5 fruit fly cellular contexts compared by ENCODE assay signal in genomic region chrX:1830396-1831218, dm6.
TF ChIP-seq lines count a peak whose summit lies in the region.

No protein-coding gene starts in this region.

- peak; percentile 66 for TF ChIP-seq CTCF in whole organism, embryonic (GFP tag; optimal IDR thresholded peaks at IDR 0.05; lab: Kevin White, UChicago)

TF ChIP-seq in whole organism, adult, 20 proteins besides CTCF, POLR2A, EP300 and RAD21 (continues in another document):
- TF ChIP-seq CG5204 (GFP tag; optimal IDR thresholded peaks at IDR 0.05; lab: Kevin White, UChicago) (peak; percentile 88), Crg-1 (GFP tag; optimal IDR thresholded peaks at IDR 0.05; lab: Kevin White, UChicago) (peak; percentile 86), toe (GFP tag; optimal IDR thresholded peaks at IDR 0.05; lab: Kevin White, UChicago) (peak; percentile 63), CG14711 (tag; optimal IDR thresholded peaks at IDR 0.05; lab: Kevin White, UChicago) (peak; percentile 94), pad (GFP tag; optimal IDR thresholded peaks at IDR 0.05; lab: Kevin White, UChicago) (peak; percentile 89), Hr96 (GFP tag; optimal IDR thresholded peaks at IDR 0.05; lab: Kevin White, UChicago) (peak; percentile 93), Mnt (GFP tag; optimal IDR thresholded peaks at IDR 0.05; lab: Kevin White, UChicago) (peak; percentile 92), cic (GFP tag; optimal IDR thresholded peaks at IDR 0.05; lab: Kevin White, UChicago) (peak; percentile 69), bab1 (GFP tag; optimal IDR thresholded peaks at IDR 0.05; lab: Kevin White, UChicago) (peak; percentile 97), kay (GFP tag; lab: Kevin White, UChicago; ENCODE audit: borderline replicate concordance) (peak; percentile 96), cnc (optimal IDR thresholded peaks at IDR 0.05; lab: Kevin White, UChicago) (no peak), CG1620 (GFP tag; optimal IDR thresholded peaks at IDR 0.05; lab: Kevin White, UChicago) (peak; percentile 90), CG12768 (GFP tag; optimal IDR thresholded peaks at IDR 0.05; lab: Kevin White, UChicago) (peak; percentile 84), CG7101 (tag; optimal IDR thresholded peaks at IDR 0.05; lab: Kevin White, UChicago) (peak; percentile 95), ovo (GFP tag; optimal IDR thresholded peaks at IDR 0.05; lab: Kevin White, UChicago) (peak; percentile 90), CG11617 (GFP tag; optimal IDR thresholded peaks at IDR 0.05; lab: Kevin White, UChicago) (peak; percentile 98), CG7045 (GFP tag; optimal IDR thresholded peaks at IDR 0.05; lab: Kevin White, UChicago) (peak; percentile 75), Clk (GFP tag; optimal IDR thresholded peaks at IDR 0.05; lab: Kevin White, UChicago) (peak; percentile 43)

TF ChIP-seq in whole organism, embryonic, 481 proteins besides CTCF, POLR2A, EP300 and RAD21 (continues in another document):
- peak; percentile 57 for TF ChIP-seq Neu2 (GFP tag; optimal IDR thresholded peaks at IDR 0.05; lab: Kevin White, UChicago; ENCODE audit: borderline replicate concordance)
- peak; percentile 95 for TF ChIP-seq Hr3 (GFP tag; optimal IDR thresholded peaks at IDR 0.05; lab: Kevin White, UChicago)
- peak; percentile 92 to 93 for TF ChIP-seq Pdp1 (GFP tag; optimal IDR thresholded peaks at IDR 0.05; lab: Kevin White, UChicago)
- peak; percentile 90 for TF ChIP-seq CG13123 (GFP tag; optimal IDR thresholded peaks at IDR 0.05; lab: Kevin White, UChicago)
- peak; percentile 98 for TF ChIP-seq ken (GFP tag; IDR thresholded peaks at IDR 0.05; lab: Robert Waterston, UW)
- TF ChIP-seq Bdp1 (GFP tag; optimal IDR thresholded peaks at IDR 0.05; lab: Kevin White, UChicago): peak; percentile 78
- peak; percentile 67 for TF ChIP-seq CG10431 (GFP tag; optimal IDR thresholded peaks at IDR 0.05; lab: Kevin White, UChicago)
- TF ChIP-seq da (GFP tag; optimal IDR thresholded peaks at IDR 0.05; lab: Kevin White, UChicago): peak; percentile 76
- peak; percentile 93 for TF ChIP-seq CG12155 (GFP tag; optimal IDR thresholded peaks at IDR 0.05; lab: Kevin White, UChicago)
- peak; percentile 83 for TF ChIP-seq CG3838 (GFP tag; optimal IDR thresholded peaks at IDR 0.05; lab: Kevin White, UChicago)
- TF ChIP-seq bigmax (GFP tag; optimal IDR thresholded peaks at IDR 0.05; lab: Kevin White, UChicago): peak; percentile 61
- peak; percentile 94 for TF ChIP-seq BtbVII (GFP tag; optimal IDR thresholded peaks at IDR 0.05; lab: Kevin White, UChicago)
- TF ChIP-seq Rfx (GFP tag; IDR thresholded peaks at IDR 0.05; lab: Robert Waterston, UW): peak; percentile 99
- TF ChIP-seq vnd (GFP tag; IDR thresholded peaks at IDR 0.05; lab: Robert Waterston, UW; ENCODE audit: partially characterized antibody): no peak
- peak; percentile 94 for TF ChIP-seq CG15011 (GFP tag; optimal IDR thresholded peaks at IDR 0.05; lab: Kevin White, UChicago)
- peak; percentile 88 for TF ChIP-seq CG11398 (GFP tag; optimal IDR thresholded peaks at IDR 0.05; lab: Kevin White, UChicago)
- TF ChIP-seq dati (GFP tag; IDR thresholded peaks at IDR 0.05; lab: Robert Waterston, UW): peak; percentile 95
- peak; percentile 96 for TF ChIP-seq dmrt99B (tag; optimal IDR thresholded peaks at IDR 0.05; lab: Kevin White, UChicago)

TF ChIP-seq in whole organism, prepupa, 60 proteins besides CTCF, POLR2A, EP300 and RAD21 (continues in another document):
- TF ChIP-seq pdm3 (GFP tag; optimal IDR thresholded peaks at IDR 0.05; lab: Kevin White, UChicago): peak; percentile 99
- TF ChIP-seq Ets96B (tag; optimal IDR thresholded peaks at IDR 0.05; lab: Kevin White, UChicago): peak; percentile 98
- peak; percentile 98 for TF ChIP-seq CG11294 (GFP tag; IDR thresholded peaks at IDR 0.05; lab: Robert Waterston, UW)
- TF ChIP-seq Sox15 (GFP tag; optimal IDR thresholded peaks at IDR 0.05; lab: Kevin White, UChicago): peak; percentile 93
- TF ChIP-seq CG8632 (GFP tag; optimal IDR thresholded peaks at IDR 0.05; lab: Kevin White, UChicago): peak; percentile 98
- TF ChIP-seq Gug (GFP tag; IDR thresholded peaks at IDR 0.05; lab: Robert Waterston, UW): peak; percentile 97
- peak; percentile 94 for TF ChIP-seq CG11902 (GFP tag; optimal IDR thresholded peaks at IDR 0.05; lab: Kevin White, UChicago)
- peak; percentile 97 to 98 for TF ChIP-seq salr (GFP tag; optimal IDR thresholded peaks at IDR 0.05; lab: Kevin White, UChicago)
- TF ChIP-seq topi (GFP tag; optimal IDR thresholded peaks at IDR 0.05; lab: Kevin White, UChicago): peak; percentile 99
- TF ChIP-seq CG8319 (GFP tag; optimal IDR thresholded peaks at IDR 0.05; lab: Kevin White, UChicago): peak; percentile 97
- TF ChIP-seq acj6 (GFP tag; optimal IDR thresholded peaks at IDR 0.05; lab: Kevin White, UChicago): peak; percentile 98
- TF ChIP-seq Smox (GFP tag; optimal IDR thresholded peaks at IDR 0.05; lab: Kevin White, UChicago): peak; percentile 98
- peak; percentile 90 for TF ChIP-seq Blimp-1 (GFP tag; optimal IDR thresholded peaks at IDR 0.05; lab: Kevin White, UChicago)
- peak; percentile 98 for TF ChIP-seq CG32006 (GFP tag; optimal IDR thresholded peaks at IDR 0.05; lab: Kevin White, UChicago)
- peak; percentile 99 for TF ChIP-seq CG3919 (GFP tag; optimal IDR thresholded peaks at IDR 0.05; lab: Kevin White, UChicago)
- peak; percentile 98 for TF ChIP-seq Lpt (GFP tag; optimal IDR thresholded peaks at IDR 0.05; lab: Kevin White, UChicago)
- TF ChIP-seq CG16779 (tag; optimal IDR thresholded peaks at IDR 0.05; lab: Kevin White, UChicago): peak; percentile 96
- peak; percentile 97 for TF ChIP-seq CG34406 (GFP tag; optimal IDR thresholded peaks at IDR 0.05; lab: Kevin White, UChicago)
- TF ChIP-seq cyc (GFP tag; optimal IDR thresholded peaks at IDR 0.05; lab: Kevin White, UChicago): peak; percentile 98

TF ChIP-seq in whole organism, pupa, 21 proteins besides CTCF, POLR2A, EP300 and RAD21:
- peak; percentile 98 for TF ChIP-seq CG14655 (GFP tag; optimal IDR thresholded peaks at IDR 0.05; lab: Kevin White, UChicago)
- peak; percentile 96 for TF ChIP-seq gl (tag; optimal IDR thresholded peaks at IDR 0.05; lab: Kevin White, UChicago)
- peak; percentile 100 for TF ChIP-seq CG4496 (GFP tag; IDR thresholded peaks at IDR 0.05; lab: Robert Waterston, UW)
- TF ChIP-seq Pif1B (GFP tag; optimal IDR thresholded peaks at IDR 0.05; lab: Kevin White, UChicago): peak; percentile 99
- TF ChIP-seq CG9948 (tag; optimal IDR thresholded peaks at IDR 0.05; lab: Kevin White, UChicago): peak; percentile 97
- peak; percentile 98 for TF ChIP-seq rn (GFP tag; IDR thresholded peaks at IDR 0.05; lab: Robert Waterston, UW)
- peak; percentile 89 for TF ChIP-seq D1 (tag; optimal IDR thresholded peaks at IDR 0.05; lab: Kevin White, UChicago)
- peak; percentile 99 for TF ChIP-seq CG17806 (tag; optimal IDR thresholded peaks at IDR 0.05; lab: Kevin White, UChicago)
- peak; percentile 99 for TF ChIP-seq fd96Ca (GFP tag; IDR thresholded peaks at IDR 0.05; lab: Robert Waterston, UW)
- peak; percentile 99 for TF ChIP-seq Pif1A (GFP tag; optimal IDR thresholded peaks at IDR 0.05; lab: Kevin White, UChicago)
- peak; percentile 94 for TF ChIP-seq CG10348 (GFP tag; IDR thresholded peaks at IDR 0.05; lab: Robert Waterston, UW)
- TF ChIP-seq EcR (GFP tag; optimal IDR thresholded peaks at IDR 0.05; lab: Kevin White, UChicago): peak; percentile 67
- TF ChIP-seq CG8159 (tag; optimal IDR thresholded peaks at IDR 0.05; lab: Kevin White, UChicago): peak; percentile 98
- peak; percentile 98 for TF ChIP-seq CG8301 (tag; optimal IDR thresholded peaks at IDR 0.05; lab: Kevin White, UChicago)
- TF ChIP-seq CG15710 (tag; optimal IDR thresholded peaks at IDR 0.05; lab: Kevin White, UChicago): peak; percentile 95
- peak; percentile 99 for TF ChIP-seq Ets98B (GFP tag; IDR thresholded peaks at IDR 0.05; lab: Robert Waterston, UW)
- peak; percentile 87 for TF ChIP-seq CG13204 (GFP tag; optimal IDR thresholded peaks at IDR 0.05; lab: Kevin White, UChicago)
- peak; percentile 98 for TF ChIP-seq CG34367 (tag; optimal IDR thresholded peaks at IDR 0.05; lab: Kevin White, UChicago)
- peak; percentile 99 for TF ChIP-seq CG32121 (GFP tag; IDR thresholded peaks at IDR 0.05; lab: Robert Waterston, UW)
- TF ChIP-seq CG12605 (GFP tag; IDR thresholded peaks at IDR 0.05; lab: Robert Waterston, UW): peak; percentile 99
- peak; percentile 98 for TF ChIP-seq Snoo (tag; optimal IDR thresholded peaks at IDR 0.05; lab: Kevin White, UChicago)
TF ChIP-seq in whole organism, pupa: peak in this region for 21.

TF ChIP-seq in whole organism, wandering third instar larva, 38 proteins besides CTCF, POLR2A, EP300 and RAD21 (continues in another document):
- TF ChIP-seq sage (GFP tag; optimal IDR thresholded peaks at IDR 0.05; lab: Kevin White, UChicago): peak; percentile 97
- TF ChIP-seq woc (GFP tag; optimal IDR thresholded peaks at IDR 0.05; lab: Kevin White, UChicago): peak; percentile 98
- TF ChIP-seq foxo (GFP tag; optimal IDR thresholded peaks at IDR 0.05; lab: Kevin White, UChicago): peak; percentile 91 to 98
- TF ChIP-seq jim (GFP tag; optimal IDR thresholded peaks at IDR 0.05; lab: Kevin White, UChicago): no peak
- TF ChIP-seq Sp1 (GFP tag; optimal IDR thresholded peaks at IDR 0.05; lab: Kevin White, UChicago): peak; percentile 95
- TF ChIP-seq lola (GFP tag; optimal IDR thresholded peaks at IDR 0.05; lab: Kevin White, UChicago): no peak
- TF ChIP-seq CG9705 (GFP tag; optimal IDR thresholded peaks at IDR 0.05; lab: Kevin White, UChicago): peak; percentile 89
- TF ChIP-seq dsf (GFP tag; optimal IDR thresholded peaks at IDR 0.05; lab: Kevin White, UChicago; ENCODE audit: borderline replicate concordance): peak; percentile 81
- TF ChIP-seq dmrt93B (GFP tag; optimal IDR thresholded peaks at IDR 0.05; lab: Kevin White, UChicago): peak; percentile 94
- peak; percentile 58 for TF ChIP-seq GATAd (GFP tag; optimal IDR thresholded peaks at IDR 0.05; lab: Kevin White, UChicago)
- TF ChIP-seq Rel (GFP tag; optimal IDR thresholded peaks at IDR 0.05; lab: Kevin White, UChicago): peak; percentile 78
- peak; percentile 82 for TF ChIP-seq Rel (tag; optimal IDR thresholded peaks at IDR 0.05; lab: Kevin White, UChicago)
- TF ChIP-seq dl (GFP tag; optimal IDR thresholded peaks at IDR 0.05; lab: Kevin White, UChicago; ENCODE audit: insufficient read depth in 1 of 2, partially characterized antibody in 2 of 2): peak in 1 of 2 experiments; percentile 23
- no peak for TF ChIP-seq Dfd (GFP tag; optimal IDR thresholded peaks at IDR 0.05; lab: Kevin White, UChicago)
- no peak for TF ChIP-seq usp (GFP tag; optimal IDR thresholded peaks at IDR 0.05; lab: Kevin White, UChicago)
- TF ChIP-seq Abd-B (GFP tag; optimal IDR thresholded peaks at IDR 0.05; lab: Kevin White, UChicago): no peak
- peak; percentile 97 for TF ChIP-seq br (GFP tag; optimal IDR thresholded peaks at IDR 0.05; lab: Kevin White, UChicago)
- peak; percentile 98 for TF ChIP-seq fru (GFP tag; optimal IDR thresholded peaks at IDR 0.05; lab: Kevin White, UChicago)
- TF ChIP-seq Myc (optimal IDR thresholded peaks at IDR 0.05; lab: Kevin White, UChicago): no peak
- TF ChIP-seq h (GFP tag; optimal IDR thresholded peaks at IDR 0.05; lab: Kevin White, UChicago): peak; percentile 99
- TF ChIP-seq ey (GFP tag; optimal IDR thresholded peaks at IDR 0.05; lab: Kevin White, UChicago): peak; percentile 96
- TF ChIP-seq Vsx2 (GFP tag; optimal IDR thresholded peaks at IDR 0.05; lab: Kevin White, UChicago; ENCODE audit: partially characterized antibody): no peak
